Fruit fly (Drosophila melanogaster): Measurements from ENCODE around the gene CG4116.

Gene CG4116

DNA sequence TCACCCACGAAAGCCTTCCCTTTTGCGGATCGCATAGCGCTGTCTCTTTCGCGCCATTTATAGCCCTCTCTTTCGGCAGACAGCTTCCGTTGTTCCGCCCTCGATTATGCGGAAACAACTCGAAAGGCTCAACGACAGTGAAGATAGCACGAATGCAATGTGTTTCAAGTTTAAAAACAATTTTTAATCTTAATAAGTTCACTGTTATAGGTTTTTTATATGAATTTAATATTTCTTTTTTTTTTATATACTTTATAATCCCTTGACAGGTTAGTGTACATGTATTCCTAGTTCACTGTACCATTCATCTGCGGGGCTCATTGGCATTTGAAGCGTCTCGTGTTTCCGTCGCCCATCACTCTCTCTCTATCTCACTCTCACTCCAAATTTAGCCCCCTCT is 29.0 kb upstream of the CG4116 start (continued):
- TF ChIP-seq CG9437 (GFP tag; optimal IDR thresholded peaks at IDR 0.05) (no peak), CG10959 (GFP tag; IDR thresholded peaks at IDR 0.05) (peak; percentile 55; the same call in 1 of the 2 replicates), CG33213 (GFP tag; optimal IDR thresholded peaks at IDR 0.05) (no peak), sob (GFP tag; IDR thresholded peaks at IDR 0.05) (0 out of 2 replicates have a peak, but pooled peaks have one; percentile 12), CG8281 (tag; optimal IDR thresholded peaks at IDR 0.05) (no peak), slbo (GFP tag; IDR thresholded peaks at IDR 0.05) (no peak), Lhr (GFP tag; optimal IDR thresholded peaks at IDR 0.05) (no peak), Bgb (GFP tag; IDR thresholded peaks at IDR 0.05; ENCODE audit: partially characterized antibody) (no peak), Dref (GFP tag; IDR thresholded peaks at IDR 0.05) (no peak), odd (GFP tag; optimal IDR thresholded peaks at IDR 0.05) (no peak), slou (GFP tag; optimal IDR thresholded peaks at IDR 0.05) (no peak), CG17568 (GFP tag; optimal IDR thresholded peaks at IDR 0.05) (no peak), CG31365 (tag; optimal IDR thresholded peaks at IDR 0.05) (no peak), CG14710 (tag; optimal IDR thresholded peaks at IDR 0.05) (peak; percentile 39), CG4820 (GFP tag; optimal IDR thresholded peaks at IDR 0.05) (peak; percentile 43), CG5953 (GFP tag; IDR thresholded peaks at IDR 0.05) (no peak), CG6272 (GFP tag; IDR thresholded peaks at IDR 0.05) (no peak), CG31388 (GFP tag; optimal IDR thresholded peaks at IDR 0.05) (no peak), Taf1 (GFP tag; IDR thresholded peaks at IDR 0.05) (no peak), maf-S (GFP tag; optimal IDR thresholded peaks at IDR 0.05) (no peak), Aef1 (GFP tag; IDR thresholded peaks at IDR 0.05) (peak; percentile 53; the same call in 2 of the 3 replicates), stc (GFP tag; IDR thresholded peaks at IDR 0.05) (no peak), twi (tag; optimal IDR thresholded peaks at IDR 0.05) (no peak), tgo (GFP tag; IDR thresholded peaks at IDR 0.05) (no peak), slp2 (GFP tag; optimal IDR thresholded peaks at IDR 0.05) (no peak), CG31224 (GFP tag; IDR thresholded peaks at IDR 0.05) (no peak), CG12104 (GFP tag; optimal IDR thresholded peaks at IDR 0.05) (no peak), CoRest (tag; optimal IDR thresholded peaks at IDR 0.05) (no peak), lab (GFP tag; optimal IDR thresholded peaks at IDR 0.05) (peak; percentile 36), corto (GFP tag; optimal IDR thresholded peaks at IDR 0.05) (no peak), Usf (GFP tag; optimal IDR thresholded peaks at IDR 0.05) (no peak), HLH54F (GFP tag; optimal IDR thresholded peaks at IDR 0.05) (no peak), CG7372 (GFP tag; IDR thresholded peaks at IDR 0.05) (no peak), CG8359 (GFP tag; optimal IDR thresholded peaks at IDR 0.05; ENCODE audit: borderline replicate concordance) (no peak), sisA (GFP tag; IDR thresholded peaks at IDR 0.05) (peak; percentile 60), CG18011 (GFP tag; optimal IDR thresholded peaks at IDR 0.05) (no peak), lov (optimal IDR thresholded peaks at IDR 0.05) (no peak), lov (GFP tag; IDR thresholded peaks at IDR 0.05) (no peak), CG2129 (GFP tag; IDR thresholded peaks at IDR 0.05; ENCODE audit: partially characterized antibody) (no peak), pho (GFP tag; optimal IDR thresholded peaks at IDR 0.05) (no peak), bcd (GFP tag; optimal IDR thresholded peaks at IDR 0.05) (no peak), CG10321 (GFP tag; IDR thresholded peaks at IDR 0.05) (peak; percentile 23; the same call in 1 of the 2 replicates), Eip74EF (GFP tag; optimal IDR thresholded peaks at IDR 0.05) (peak in 1 of 2 experiments; percentile 22), grau (tag; optimal IDR thresholded peaks at IDR 0.05) (no peak), Blimp-1 (GFP tag; optimal IDR thresholded peaks at IDR 0.05) (peak; percentile 52), toy (GFP tag; IDR thresholded peaks at IDR 0.05) (no peak), CG32772 (GFP tag; IDR thresholded peaks at IDR 0.05) (no peak), CG5245 (GFP tag; optimal IDR thresholded peaks at IDR 0.05) (peak; percentile 12), Doc3 (GFP tag; IDR thresholded peaks at IDR 0.05; ENCODE audit: partially characterized antibody) (no peak), Chrac-16 (GFP tag; optimal IDR thresholded peaks at IDR 0.05) (no peak), Optix (GFP tag; IDR thresholded peaks at IDR 0.05) (no peak), esg (GFP tag; conservative IDR thresholded peaks at IDR 0.05) (peak; percentile 43; the same call in 1 of the 2 replicates)
